Worm (Caenorhabditis elegans) whole organism, L1 larva: Measurements from ENCODE around the gene sar-1.

ENCODE experiments used
- C04F5.9 ChIP-seq: sonication (generic microtip); optimal IDR thresholded peaks from 2 replicates; lab custom pipeline; 2016; ENCODE audit warnings: missing genetic modification characterization, missing compliant biosample characterization
- C34B4.2 ChIP-seq: sonication (generic microtip); optimal IDR thresholded peaks from 2 replicates; lab custom pipeline; 2017; ENCODE audit warnings: mild to moderate bottlenecking, missing genetic modification characterization, missing compliant biosample characterization
- Y116A8C.19 ChIP-seq: sonication (generic microtip); optimal IDR thresholded peaks from 2 replicates; lab custom pipeline; 2016; ENCODE audit warnings: missing compliant biosample characterization, missing genetic modification characterization, borderline replicate concordance
- aha-1 ChIP-seq: fragments of 150-350 bp; optimal IDR thresholded peaks from 2 replicates; lab custom pipeline; 2014; ENCODE audit warnings: missing biosample characterization, missing genetic modification characterization
- ama-1 ChIP-seq: fragments of 150-350 bp; optimal IDR thresholded peaks from 2 replicates; lab custom pipeline; 2014
- ceh-63 ChIP-seq: fragments of 200-800 bp; sonication (Bioruptor generic); optimal IDR thresholded peaks from 2 replicates; lab custom pipeline; 2018; ENCODE audit warnings: mild to moderate bottlenecking, missing genetic modification characterization, missing compliant biosample characterization
- ceh-8 ChIP-seq: fragments of 200-800 bp; sonication (Bioruptor generic); optimal IDR thresholded peaks from 2 replicates; lab custom pipeline; 2018; ENCODE audit warnings: mild to moderate bottlenecking, missing genetic modification characterization, moderate library complexity, missing compliant biosample characterization
- ceh-90 ChIP-seq: sonication (generic microtip); optimal IDR thresholded peaks from 2 replicates; lab custom pipeline; 2016; ENCODE audit warnings: missing genetic modification characterization, missing compliant biosample characterization
- ces-1 ChIP-seq: fragments of 150-350 bp; optimal IDR thresholded peaks from 2 replicates; lab custom pipeline; 2014; ENCODE audit warnings: missing biosample characterization, missing genetic modification reagents, missing genetic modification characterization
- dpl-1 ChIP-seq, 3 experiments: fragments of 150-350 bp in 2 of 3; sonication (generic microtip) in 1 of 3; optimal IDR thresholded peaks; 2 replicates each; lab custom pipeline; 2014 to 2017; ENCODE audit warnings: missing biosample characterization in 3 of 3, missing genetic modification characterization in 3 of 3, missing genetic modification reagents in 3 of 3
- dsc-1 ChIP-seq: sonication (generic microtip); optimal IDR thresholded peaks from 2 replicates; lab custom pipeline; 2016; ENCODE audit warnings: mild to moderate bottlenecking, missing genetic modification characterization, missing compliant biosample characterization
- efl-3 ChIP-seq: fragments of 200-800 bp; sonication (Bioruptor generic); optimal IDR thresholded peaks from 2 replicates; lab custom pipeline; 2018; ENCODE audit warnings: mild to moderate bottlenecking, missing genetic modification characterization, missing compliant biosample characterization
- egl-13 ChIP-seq: sonication (generic microtip); optimal IDR thresholded peaks from 2 replicates; lab custom pipeline; 2016; ENCODE audit warnings: missing genotype, missing genetic modification reagents, missing genetic modification characterization, missing compliant biosample characterization
- egl-27 ChIP-seq, 2 experiments: fragments of 150-350 bp in 1 of 2; sonication (generic microtip); optimal IDR thresholded peaks; 3 replicates each; lab custom pipeline; 2017 to 2018; ENCODE audit warnings: missing biosample characterization in 2 of 2, missing genetic modification characterization in 2 of 2, missing genetic modification reagents in 2 of 2
- elt-2 ChIP-seq: sonication (generic microtip); optimal IDR thresholded peaks from 2 replicates; lab custom pipeline; 2016; ENCODE audit warnings: missing genetic modification characterization, mild to moderate bottlenecking, inconsistent platforms, missing compliant biosample characterization, missing genetic modification reagents
- elt-3 ChIP-seq, 6 experiments: fragments of 150-350 bp in 1 of 6; sonication (generic microtip); optimal IDR thresholded peaks; 2 replicates each; lab custom pipeline; 2017 to 2018; ENCODE audit warnings: missing biosample characterization in 6 of 6, missing genetic modification characterization in 6 of 6, inconsistent platforms in 1 of 6
- ets-5 ChIP-seq: fragments of 200-800 bp; sonication (Bioruptor generic); IDR thresholded peaks from 2 replicates; pipeline ENCODE4 v1.3.6; 2022; ENCODE audit warnings: missing genetic modification characterization, missing compliant biosample characterization
- fkh-10 ChIP-seq: sonication (generic microtip); optimal IDR thresholded peaks from 2 replicates; lab custom pipeline; 2017; ENCODE audit warnings: missing biosample characterization, missing genetic modification reagents, missing genetic modification characterization
- fos-1 ChIP-seq: fragments of 150-350 bp; optimal IDR thresholded peaks from 2 replicates; lab custom pipeline; 2014; ENCODE audit warnings: missing biosample characterization, missing genetic modification characterization
- hlh-17 ChIP-seq: fragments of 200-800 bp; sonication (Bioruptor generic); optimal IDR thresholded peaks from 2 replicates; lab custom pipeline; 2018; ENCODE audit warnings: missing genetic modification characterization, mild to moderate bottlenecking, missing compliant biosample characterization, moderate library complexity, borderline replicate concordance
- hpl-2 ChIP-seq: fragments of 150-350 bp; optimal IDR thresholded peaks from 2 replicates; lab custom pipeline; 2014; ENCODE audit warnings: missing biosample characterization, missing genetic modification reagents, missing genetic modification characterization
- irx-1 ChIP-seq: sonication (generic microtip); optimal IDR thresholded peaks from 2 replicates; lab custom pipeline; 2016; ENCODE audit warnings: missing genetic modification characterization, missing compliant biosample characterization
- isw-1 ChIP-seq: fragments of 200-800 bp; sonication (Bioruptor generic); IDR thresholded peaks from 2 replicates; pipeline ENCODE4 v1.3.6; 2022; ENCODE audit warnings: missing genetic modification characterization, missing compliant biosample characterization
- jun-1 ChIP-seq: fragments of 150-350 bp; optimal IDR thresholded peaks from 2 replicates; lab custom pipeline; 2014; ENCODE audit warnings: missing biosample characterization, missing genetic modification reagents, missing genetic modification characterization
- lin-13 ChIP-seq: fragments of 150-350 bp; optimal IDR thresholded peaks from 2 replicates; lab custom pipeline; 2014; ENCODE audit warnings: missing biosample characterization, missing genetic modification reagents, missing genetic modification characterization
- lir-3 ChIP-seq: sonication (generic microtip); optimal IDR thresholded peaks from 2 replicates; lab custom pipeline; 2016; ENCODE audit warnings: mild to moderate bottlenecking, missing genetic modification characterization, moderate library complexity, missing compliant biosample characterization; ENCODE audit not compliant: poor library complexity
- lsy-2 ChIP-seq, 2 experiments: fragments of 150-350 bp; optimal IDR thresholded peaks; 2 replicates each; lab custom pipeline; 2014; ENCODE audit warnings: missing biosample characterization in 2 of 2, missing genetic modification characterization in 2 of 2
- mab-9 ChIP-seq: fragments of 200-800 bp; sonication (Bioruptor generic); IDR thresholded peaks from 2 replicates; pipeline ENCODE4 v1.3.6; 2022; ENCODE audit warnings: missing genetic modification reagents, missing genetic modification characterization, missing compliant biosample characterization
- mdl-1 ChIP-seq, 2 experiments: fragments of 150-350 bp; optimal IDR thresholded peaks; 2 replicates each; lab custom pipeline; 2014 to 2017; ENCODE audit warnings: missing biosample characterization in 2 of 2, missing genetic modification characterization in 2 of 2, inconsistent platforms in 1 of 2
- mep-1 ChIP-seq: fragments of 150-350 bp; optimal IDR thresholded peaks from 2 replicates; lab custom pipeline; 2014; ENCODE audit warnings: missing biosample characterization, missing genetic modification characterization
- nhr-11 ChIP-seq: fragments of 150-350 bp; optimal IDR thresholded peaks from 2 replicates; lab custom pipeline; 2014; ENCODE audit warnings: missing biosample characterization, missing genetic modification characterization
- nhr-12 ChIP-seq: sonication (generic microtip); optimal IDR thresholded peaks from 2 replicates; lab custom pipeline; 2017; ENCODE audit warnings: missing biosample characterization, missing genetic modification characterization
- nhr-28 ChIP-seq: fragments of 150-350 bp; optimal IDR thresholded peaks from 2 replicates; lab custom pipeline; 2014; ENCODE audit warnings: missing biosample characterization, missing genetic modification characterization
- nhr-47 ChIP-seq: sonication (generic microtip); optimal IDR thresholded peaks from 2 replicates; lab custom pipeline; 2016; ENCODE audit warnings: mild to moderate bottlenecking, missing genetic modification characterization, moderate library complexity, missing compliant biosample characterization
- nhr-71 ChIP-seq: sonication (generic microtip); optimal IDR thresholded peaks from 2 replicates; lab custom pipeline; 2016; ENCODE audit warnings: mild to moderate bottlenecking, missing genetic modification characterization, moderate library complexity, missing compliant biosample characterization
- nhr-76 ChIP-seq: sonication (generic microtip); optimal IDR thresholded peaks from 2 replicates; lab custom pipeline; 2017; ENCODE audit warnings: missing biosample characterization, missing genetic modification characterization
- nhr-84 ChIP-seq: sonication (generic microtip); optimal IDR thresholded peaks from 2 replicates; lab custom pipeline; 2017; ENCODE audit warnings: missing biosample characterization, missing genetic modification characterization
- nhr-85 ChIP-seq: sonication (generic microtip); peaks from one replicate; lab custom pipeline; 2016; ENCODE audit warnings: missing genetic modification characterization, inconsistent platforms, missing compliant biosample characterization
- pax-3 ChIP-seq: fragments of 200-800 bp; sonication (Bioruptor generic); optimal IDR thresholded peaks from 2 replicates; lab custom pipeline; 2018; ENCODE audit warnings: mild to moderate bottlenecking, missing genetic modification characterization, moderate library complexity, missing compliant biosample characterization
- rnt-1 ChIP-seq: sonication (generic microtip); optimal IDR thresholded peaks from 2 replicates; lab custom pipeline; 2016; ENCODE audit warnings: mild to moderate bottlenecking, missing genetic modification characterization, moderate library complexity, missing compliant biosample characterization
- snpc-4 ChIP-seq: fragments of 150-350 bp; optimal IDR thresholded peaks from 2 replicates; lab custom pipeline; 2014; ENCODE audit warnings: missing biosample characterization, missing genetic modification characterization
- sox-4 ChIP-seq: sonication (generic microtip); optimal IDR thresholded peaks from 2 replicates; lab custom pipeline; 2016; ENCODE audit warnings: missing genetic modification characterization, missing compliant biosample characterization
- sptf-1 ChIP-seq: fragments of 150-350 bp; optimal IDR thresholded peaks from 2 replicates; lab custom pipeline; 2014; ENCODE audit warnings: missing biosample characterization, missing genetic modification characterization
- tbx-2 ChIP-seq: sonication (generic microtip); optimal IDR thresholded peaks from 2 replicates; lab custom pipeline; 2016; ENCODE audit warnings: missing genetic modification characterization, missing compliant biosample characterization
- tlp-1 ChIP-seq: fragments of 150-350 bp; optimal IDR thresholded peaks from 2 replicates; lab custom pipeline; 2014; ENCODE audit warnings: missing biosample characterization, missing genetic modification characterization
- unc-130 ChIP-seq: fragments of 150-350 bp; optimal IDR thresholded peaks from 2 replicates; lab custom pipeline; 2017; ENCODE audit warnings: missing biosample characterization, missing genetic modification characterization, inconsistent platforms
- unc-30 ChIP-seq: sonication (generic microtip); optimal IDR thresholded peaks from 2 replicates; lab custom pipeline; 2017; ENCODE audit warnings: missing biosample characterization, missing genetic modification characterization
- unc-86 ChIP-seq: sonication (generic microtip); optimal IDR thresholded peaks from 2 replicates; lab custom pipeline; 2016; ENCODE audit warnings: missing genetic modification characterization, missing compliant biosample characterization
- xbp-1 ChIP-seq: sonication (generic microtip); optimal IDR thresholded peaks from 2 replicates; lab custom pipeline; 2016; ENCODE audit warnings: missing genetic modification characterization, missing compliant biosample characterization
- zip-4 ChIP-seq: fragments of 200-800 bp; sonication (Bioruptor generic); optimal IDR thresholded peaks from 2 replicates; lab custom pipeline; 2018; ENCODE audit warnings: mild to moderate bottlenecking, missing genetic modification characterization, moderate library complexity, missing compliant biosample characterization
- ztf-11 ChIP-seq, 2 experiments: sonication (generic microtip); optimal IDR thresholded peaks; 2 replicates each; lab custom pipeline; 2016 to 2017; ENCODE audit warnings: missing genetic modification characterization in 2 of 2, missing biosample characterization in 1 of 2, missing compliant biosample characterization in 1 of 2

The sar-1 gene

DNA sequence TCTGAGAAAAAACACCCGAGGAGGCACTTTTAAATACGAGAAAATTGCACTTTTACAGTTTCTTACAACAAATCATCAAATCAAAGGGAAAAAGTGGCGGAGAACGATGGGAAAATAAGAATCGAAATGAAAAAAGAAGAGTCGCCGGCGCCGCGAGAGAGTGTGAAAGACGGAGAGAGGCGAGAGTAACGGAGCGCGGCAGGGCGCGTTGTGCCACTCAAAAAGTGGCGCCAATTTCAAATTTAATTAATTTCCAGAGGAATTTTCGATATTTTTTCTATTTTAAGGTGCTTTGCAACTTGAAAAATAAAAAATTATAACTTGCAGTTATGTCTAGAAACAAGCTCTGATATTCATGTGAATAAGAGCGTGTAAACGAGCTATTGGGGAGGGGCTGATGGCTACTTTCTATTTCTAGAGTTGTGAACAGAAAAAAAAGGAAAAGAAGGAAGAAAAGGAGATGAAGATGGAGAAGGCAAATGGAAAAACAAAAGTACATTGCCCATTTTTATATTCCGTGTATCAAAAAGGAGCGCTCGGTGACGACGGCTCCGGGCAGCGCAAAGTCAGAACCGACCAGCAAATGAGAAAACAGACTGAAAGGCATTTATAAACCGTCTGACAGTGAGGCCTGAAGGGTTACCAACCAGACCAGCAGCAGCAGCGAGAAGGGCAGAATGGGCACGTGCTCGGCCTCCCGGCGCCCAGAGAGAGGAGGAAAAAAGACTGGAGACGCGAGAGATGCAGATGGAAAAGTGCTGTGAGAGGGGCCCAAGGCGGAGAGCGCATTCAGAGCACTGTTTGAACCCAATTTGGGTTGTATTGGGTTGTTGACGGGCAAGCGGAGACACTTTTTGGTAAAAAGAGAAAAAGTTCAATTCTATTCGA lies 42.0 kb downstream of the sar-1 start (continued):
- TF ChIP-seq xbp-1 (tag; lab: Kevin White, UChicago) (no peak), nhr-47 (tag; lab: Kevin White, UChicago) (peak; percentile 11), efl-3 (GFP tag; lab: Kevin White, UChicago) (no peak), isw-1 (GFP tag; lab: Robert Waterston, UW) (no peak), jun-1 (no peak), sptf-1 (tag; lab: Kevin White, UChicago) (no peak), hlh-17 (GFP tag; lab: Kevin White, UChicago) (no peak), sox-4 (tag; lab: Kevin White, UChicago) (no peak), nhr-12 (tag; lab: Kevin White, UChicago) (no peak), pax-3 (tag; lab: Kevin White, UChicago) (no peak), ceh-90 (tag; lab: Kevin White, UChicago) (no peak), mep-1 (no peak), unc-30 (tag; lab: Kevin White, UChicago) (no peak), mdl-1 (tag; optimal IDR thresholded peaks at IDR 0.05; lab: Kevin White, UChicago) (peak in 1 of 2 experiments; percentile 86), egl-27 (tag; optimal IDR thresholded peaks at IDR 0.05; lab: Kevin White, UChicago) (no peak), nhr-28 (tag; lab: Kevin White, UChicago) (no peak), ceh-63 (no peak), lsy-2 (tag; optimal IDR thresholded peaks at IDR 0.05; lab: Kevin White, UChicago) (peak; percentile 17 to 35), fos-1 (tag; lab: Kevin White, UChicago) (no peak), ztf-11 (tag; optimal IDR thresholded peaks at IDR 0.05; lab: Kevin White, UChicago) (peak in 1 of 2 experiments; percentile 38), ama-1 (no peak), rnt-1 (tag; lab: Kevin White, UChicago) (peak; percentile 50), snpc-4 (tag; lab: Kevin White, UChicago) (no peak), unc-86 (tag; lab: Kevin White, UChicago) (peak; percentile 21), nhr-84 (tag; lab: Kevin White, UChicago) (no peak), fkh-10 (GFP tag; lab: Kevin White, UChicago) (no peak), dpl-1 (GFP tag; optimal IDR thresholded peaks at IDR 0.05; lab: Kevin White, UChicago) (peak; percentile 57 to 75 (median 65)), aha-1 (tag; lab: Kevin White, UChicago) (no peak), egl-13 (tag; lab: Kevin White, UChicago) (no peak), nhr-11 (no peak), dsc-1 (peak; percentile 25), nhr-85 (peak; percentile 47), nhr-71 (tag; lab: Kevin White, UChicago) (peak; percentile 47), nhr-76 (tag; lab: Kevin White, UChicago) (no peak), tbx-2 (tag; lab: Kevin White, UChicago) (peak; percentile 11), lir-3 (no peak), zip-4 (GFP tag; lab: Kevin White, UChicago) (peak; percentile 21), elt-2 (tag; lab: Kevin White, UChicago) (no peak), tlp-1 (tag; lab: Kevin White, UChicago) (no peak), elt-3 (tag; optimal IDR thresholded peaks at IDR 0.05; lab: Kevin White, UChicago) (peak in 1 of 6 experiments; percentile 33), ceh-8 (GFP tag; lab: Kevin White, UChicago) (no peak), mab-9 (GFP tag; lab: Robert Waterston, UW) (0 out of 2 replicates have a peak, but pooled peaks have one; percentile 33), hpl-2 (GFP tag; lab: Kevin White, UChicago) (no peak), C04F5.9 (no peak), Y116A8C.19 (tag; lab: Kevin White, UChicago) (no peak), C34B4.2 (tag; lab: Kevin White, UChicago) (no peak), ces-1 (GFP tag; lab: Kevin White, UChicago) (no peak), lin-13 (peak; percentile 3), unc-130 (no peak), ets-5 (GFP tag; lab: Robert Waterston, UW) (no peak), irx-1 (tag; lab: Kevin White, UChicago) (no peak)
